Worm (Caenorhabditis elegans) whole organism, young adult: ENCODE results near the gene B0035.3.

Experiments used
- B0336.3 ChIP-seq: fragments of 200-800 bp; sonication (Bioruptor generic); IDR thresholded peaks from 2 replicates; pipeline ENCODE4 v1.3.6; 2022; ENCODE audit warnings: missing genetic modification characterization, missing compliant biosample characterization
- D2030.7 ChIP-seq: fragments of 200-800 bp; sonication (Bioruptor generic); IDR thresholded peaks from 2 replicates; pipeline ENCODE4 v1.3.6; 2022; ENCODE audit warnings: missing genetic modification reagents, missing genetic modification characterization, missing compliant biosample characterization
- F22D6.2 ChIP-seq: sonication (generic microtip); optimal IDR thresholded peaks from 2 replicates; lab custom pipeline; 2016; ENCODE audit warnings: mild to moderate bottlenecking, missing genetic modification characterization, missing compliant biosample characterization
- F57C9.4 ChIP-seq: sonication (generic microtip); optimal IDR thresholded peaks from 2 replicates; lab custom pipeline; 2017; ENCODE audit warnings: mild to moderate bottlenecking, missing genetic modification characterization, missing compliant biosample characterization
- K12H6.12 ChIP-seq: fragments of 200-800 bp; sonication (Bioruptor generic); optimal IDR thresholded peaks from 2 replicates; lab custom pipeline; 2018; ENCODE audit warnings: mild to moderate bottlenecking, missing genetic modification characterization, missing compliant biosample characterization
- Y53F4B.3 ChIP-seq: fragments of 200-800 bp; sonication (Bioruptor generic); IDR thresholded peaks from 2 replicates; pipeline ENCODE4 v1.3.6; 2022; ENCODE audit warnings: missing genetic modification reagents, missing genetic modification characterization, missing compliant biosample characterization
- Y53G8AR.9 ChIP-seq: fragments of 200-800 bp; sonication (Bioruptor generic); conservative IDR thresholded peaks from 2 replicates; pipeline ENCODE4 v1.3.6; 2022; ENCODE audit warnings: missing genetic modification reagents, missing genetic modification characterization, missing compliant biosample characterization
- Y56A3A.18 ChIP-seq: fragments of 200-800 bp; sonication (Bioruptor generic); IDR thresholded peaks from 2 replicates; pipeline ENCODE4 v1.3.6; 2022; ENCODE audit warnings: missing genetic modification reagents, missing genetic modification characterization, missing compliant biosample characterization
- Y67H2A.10 ChIP-seq: fragments of 200-800 bp; sonication (Bioruptor generic); conservative IDR thresholded peaks from 2 replicates; pipeline ENCODE4 v1.3.6; 2022; ENCODE audit warnings: missing genetic modification reagents, missing genetic modification characterization, missing compliant biosample characterization
- ZK185.1 ChIP-seq: sonication (generic microtip); optimal IDR thresholded peaks from 2 replicates; lab custom pipeline; 2016; ENCODE audit warnings: mild to moderate bottlenecking, missing genetic modification characterization, missing compliant biosample characterization; ENCODE audit not compliant: poor library complexity, severe bottlenecking
- athp-1 ChIP-seq: sonication (generic microtip); optimal IDR thresholded peaks from 2 replicates; lab custom pipeline; 2017; ENCODE audit warnings: mild to moderate bottlenecking, missing genetic modification characterization, missing compliant biosample characterization
- attf-5 ChIP-seq: fragments of 200-800 bp; sonication (Bioruptor generic); optimal IDR thresholded peaks from 2 replicates; lab custom pipeline; 2018; ENCODE audit warnings: mild to moderate bottlenecking, missing genetic modification characterization, missing compliant biosample characterization
- attf-6 ChIP-seq: fragments of 200-800 bp; sonication (Bioruptor generic); IDR thresholded peaks from 2 replicates; pipeline ENCODE4 v1.3.6; 2022; ENCODE audit warnings: missing genetic modification reagents, missing genetic modification characterization, missing compliant biosample characterization
- bed-2 ChIP-seq: fragments of 200-800 bp; sonication (Bioruptor generic); IDR thresholded peaks from 2 replicates; pipeline ENCODE4 v1.3.6; 2022; ENCODE audit warnings: missing genetic modification reagents, missing genetic modification characterization, missing compliant biosample characterization
- cebp-1 ChIP-seq, 2 experiments: fragments of 200-800 bp in 1 of 2; sonication (Bioruptor generic) in 1 of 2; sonication (generic microtip) in 1 of 2; IDR thresholded peaks in 1 of 2; optimal IDR thresholded peaks in 1 of 2; 2 replicates each; pipeline versions ENCODE4 v1.3.6 to Lab custom; 2017 to 2022; ENCODE audit warnings: missing compliant biosample characterization in 2 of 2, missing genetic modification characterization in 2 of 2, mild to moderate bottlenecking in 1 of 2, missing genetic modification reagents in 1 of 2, moderate library complexity in 1 of 2
- cebp-2 ChIP-seq: fragments of 200-800 bp; sonication (Bioruptor generic); IDR thresholded peaks from 2 replicates; pipeline ENCODE4 v1.3.6; 2022; ENCODE audit warnings: missing genetic modification characterization, missing compliant biosample characterization
- ceh-27 ChIP-seq: fragments of 200-800 bp; sonication (Bioruptor generic); optimal IDR thresholded peaks from 2 replicates; lab custom pipeline; 2018; ENCODE audit warnings: mild to moderate bottlenecking, missing genetic modification characterization, moderate library complexity, missing compliant biosample characterization
- ceh-79 ChIP-seq: sonication (generic microtip); optimal IDR thresholded peaks from 2 replicates; lab custom pipeline; 2017; ENCODE audit warnings: mild to moderate bottlenecking, missing genetic modification characterization, missing compliant biosample characterization
- ceh-91 ChIP-seq: fragments of 200-800 bp; sonication (Bioruptor generic); IDR thresholded peaks from 2 replicates; pipeline ENCODE4 v1.3.6; 2022; ENCODE audit warnings: missing genetic modification reagents, missing genetic modification characterization, missing compliant biosample characterization
- die-1 ChIP-seq: sonication (generic microtip); optimal IDR thresholded peaks from 2 replicates; lab custom pipeline; 2016; ENCODE audit warnings: missing genotype, mild to moderate bottlenecking, missing genetic modification characterization, missing compliant biosample characterization
- dox-1 ChIP-seq: fragments of 200-800 bp; sonication (Bioruptor generic); IDR thresholded peaks from 2 replicates; pipeline ENCODE4 v1.3.6; 2022; ENCODE audit warnings: missing genetic modification reagents, missing genetic modification characterization, missing compliant biosample characterization
- egrh-3 ChIP-seq: fragments of 200-800 bp; sonication (Bioruptor generic); IDR thresholded peaks from 2 replicates; pipeline ENCODE4 v1.3.6; 2022; ENCODE audit warnings: missing genetic modification reagents, missing genetic modification characterization, missing compliant biosample characterization
- hmg-1.2 ChIP-seq: fragments of 200-800 bp; sonication (Bioruptor generic); IDR thresholded peaks from 2 replicates; pipeline ENCODE4 v1.3.6; 2022; ENCODE audit warnings: missing genetic modification reagents, missing genetic modification characterization, missing compliant biosample characterization
- let-526 ChIP-seq: fragments of 200-800 bp; sonication (Bioruptor generic); IDR thresholded peaks from 2 replicates; pipeline ENCODE4 v1.3.6; 2022; ENCODE audit warnings: missing genetic modification reagents, missing genetic modification characterization, missing compliant biosample characterization
- let-607 ChIP-seq, 2 experiments: fragments of 200-800 bp in 1 of 2; sonication (Bioruptor generic) in 1 of 2; sonication (generic microtip) in 1 of 2; optimal IDR thresholded peaks; 2 replicates each; lab custom pipeline; 2016 to 2018; ENCODE audit warnings: mild to moderate bottlenecking in 2 of 2, missing compliant biosample characterization in 2 of 2, missing genetic modification characterization in 2 of 2, moderate library complexity in 2 of 2, missing genotype in 1 of 2
- lin-35 ChIP-seq, 3 experiments: fragments of 150-350 bp in 2 of 3; sonication (generic microtip) in 1 of 3; optimal IDR thresholded peaks; 2 replicates each; lab custom pipeline; 2014 to 2018; ENCODE audit warnings: missing biosample characterization in 3 of 3, missing genetic modification characterization in 3 of 3, missing genetic modification reagents in 3 of 3
- lin-40 ChIP-seq: sonication (generic microtip); optimal IDR thresholded peaks from 2 replicates; lab custom pipeline; 2016; ENCODE audit warnings: missing genetic modification characterization, mild to moderate bottlenecking, missing compliant biosample characterization, missing genotype, missing genetic modification reagents
- lsl-1 ChIP-seq: fragments of 200-800 bp; sonication (Bioruptor generic); optimal IDR thresholded peaks from 2 replicates; lab custom pipeline; 2018; ENCODE audit warnings: mild to moderate bottlenecking, missing genetic modification characterization, moderate library complexity, missing compliant biosample characterization
- madf-6 ChIP-seq: fragments of 200-800 bp; sonication (Bioruptor generic); IDR thresholded peaks from 2 replicates; pipeline ENCODE4 v1.3.6; 2022; ENCODE audit warnings: missing genetic modification reagents, missing genetic modification characterization, missing compliant biosample characterization
- nfyb-1 ChIP-seq: fragments of 200-800 bp; sonication (Bioruptor generic); IDR thresholded peaks from 2 replicates; pipeline ENCODE4 v1.3.6; 2022; ENCODE audit warnings: missing genetic modification reagents, missing genetic modification characterization, missing compliant biosample characterization
- nhr-80 ChIP-seq: sonication (generic microtip); optimal IDR thresholded peaks from 2 replicates; lab custom pipeline; 2016; ENCODE audit warnings: missing genetic modification characterization, missing compliant biosample characterization
- nhr-90 ChIP-seq: sonication (generic microtip); optimal IDR thresholded peaks from 2 replicates; lab custom pipeline; 2016; ENCODE audit warnings: missing genotype, mild to moderate bottlenecking, missing genetic modification characterization, missing compliant biosample characterization
- rec-8 ChIP-seq, 2 experiments: sonication (generic microtip); optimal IDR thresholded peaks; 2 replicates each; lab custom pipeline; 2016; ENCODE audit warnings: mild to moderate bottlenecking in 2 of 2, missing genetic modification characterization in 2 of 2, missing genetic modification reagents in 2 of 2, missing genotype in 2 of 2, missing biosample characterization in 1 of 2, missing compliant biosample characterization in 1 of 2, moderate library complexity in 1 of 2
- sea-2 ChIP-seq: fragments of 200-800 bp; sonication (Bioruptor generic); IDR thresholded peaks from 2 replicates; pipeline ENCODE4 v1.3.6; 2022; ENCODE audit warnings: missing genetic modification characterization, missing compliant biosample characterization
- snpc-1.3 ChIP-seq: sonication (generic microtip); optimal IDR thresholded peaks from 2 replicates; lab custom pipeline; 2017; ENCODE audit warnings: missing genetic modification characterization, mild to moderate bottlenecking, missing compliant biosample characterization, antibody characterized with exemption, moderate library complexity, missing genotype, missing genetic modification reagents; ENCODE audit not compliant: insufficient read depth
- snpc-3.4 ChIP-seq: sonication (generic microtip); optimal IDR thresholded peaks from 2 replicates; lab custom pipeline; 2017; ENCODE audit warnings: missing genetic modification characterization, mild to moderate bottlenecking, missing compliant biosample characterization, antibody characterized with exemption, moderate library complexity, missing genotype, missing genetic modification reagents
- tbp1 ChIP-seq: fragments of 200-800 bp; sonication (Bioruptor generic); optimal IDR thresholded peaks from 2 replicates; lab custom pipeline; 2018; ENCODE audit warnings: mild to moderate bottlenecking, missing genetic modification characterization, missing compliant biosample characterization
- unc-130 ChIP-seq: sonication (generic microtip); optimal IDR thresholded peaks from 2 replicates; lab custom pipeline; 2016; ENCODE audit warnings: missing genetic modification reagents, missing genetic modification characterization, missing compliant biosample characterization

B0035.3 gene

ce11 chrIV:11314885-11315284 lies at the start of gene B0035.3, which contains the start of the genes B0035.22 and pfd-4:
B0035.3 (minus strand) TSS chrIV:11314998.
B0035.22 (plus strand) TSS chrIV:11315153.
pfd-4 (plus strand) TSS chrIV:11315207.
- TF ChIP-seq let-607 (tag; optimal IDR thresholded peaks at IDR 0.05; lab: Kevin White, UChicago) = peak in 1 of 2 experiments; percentile 52
- no peak for TF ChIP-seq cebp-2 (GFP tag; lab: Robert Waterston, UW)
- TF ChIP-seq Y67H2A.10 (GFP tag; lab: Robert Waterston, UW) = no peak
- TF ChIP-seq dox-1 (GFP tag; lab: Robert Waterston, UW) = peak; percentile 45
- TF ChIP-seq let-526 (GFP tag; lab: Robert Waterston, UW) = 0 out of 2 replicates have a peak, but pooled peaks have one; percentile 52
- peak; percentile 10 for TF ChIP-seq snpc-3.4
- TF ChIP-seq ZK185.1 (tag; lab: Kevin White, UChicago) = peak; percentile 62
- peak; percentile 50 for TF ChIP-seq unc-130
- TF ChIP-seq rec-8 (tag; optimal IDR thresholded peaks at IDR 0.05; lab: Kevin White, UChicago) = peak in 1 of 2 experiments; percentile 2
- no peak for TF ChIP-seq nhr-80 (tag; lab: Kevin White, UChicago)
- peak; percentile 34; the same call in 1 of the 2 replicates for TF ChIP-seq madf-6
- TF ChIP-seq lin-40 (tag; lab: Kevin White, UChicago) = peak; percentile 13
- no peak for TF ChIP-seq F22D6.2 (tag; lab: Kevin White, UChicago)
- peak in 1 of 3 experiments; percentile 15 for TF ChIP-seq lin-35 (GFP tag; optimal IDR thresholded peaks at IDR 0.05; lab: Kevin White, UChicago)
- no peak for TF ChIP-seq D2030.7 (GFP tag; lab: Robert Waterston, UW)
- TF ChIP-seq ceh-27 = peak; percentile 35
- TF ChIP-seq, all 124 proteins: peak for 11

ce11 chrIV:11363806-11364562 lies 49.2 kb upstream of the B0035.3 start:
- no peak for TF ChIP-seq egrh-3 (GFP tag; lab: Robert Waterston, UW)
- TF ChIP-seq bed-2 (GFP tag; lab: Robert Waterston, UW) = no peak
- TF ChIP-seq lsl-1 (GFP tag; lab: Kevin White, UChicago) = no peak
- TF ChIP-seq hmg-1.2 = peak; percentile 87
- TF ChIP-seq Y53F4B.3 (GFP tag; lab: Robert Waterston, UW) = no peak
- TF ChIP-seq nhr-80 (tag; lab: Kevin White, UChicago) = peak; percentile 45
- peak; percentile 90 for TF ChIP-seq cebp-1 (GFP tag; IDR thresholded peaks at IDR 0.05; lab: Robert Waterston, UW)
- peak; percentile 96 for TF ChIP-seq cebp-1 (tag; optimal IDR thresholded peaks at IDR 0.05; lab: Kevin White, UChicago)
- no peak for TF ChIP-seq nhr-90 (tag; lab: Kevin White, UChicago)
- no peak for TF ChIP-seq Y56A3A.18
- no peak for TF ChIP-seq sea-2
- no peak for TF ChIP-seq athp-1
- TF ChIP-seq attf-5 = peak; percentile 28
- TF ChIP-seq, all 124 proteins: peak for 4

ce11 chrIV:11361409-11361808 lies 46.6 kb upstream of the B0035.3 start, which contains the start of gene T01G1.4:
T01G1.4 (minus strand) TSS chrIV:11361509.
- TF ChIP-seq lin-40 (tag; lab: Kevin White, UChicago) (no peak), tbp1 (no peak), snpc-3.4 (no peak), egrh-3 (GFP tag; lab: Robert Waterston, UW) (no peak), snpc-1.3 (tag; lab: Kevin White, UChicago) (no peak), K12H6.12 (no peak), dox-1 (GFP tag; lab: Robert Waterston, UW) (no peak), die-1 (no peak), B0336.3 (GFP tag; lab: Robert Waterston, UW) (no peak), ceh-91 (no peak), nfyb-1 (GFP tag; lab: Robert Waterston, UW) (no peak), attf-6 (GFP tag; lab: Robert Waterston, UW) (no peak), ceh-79 (no peak), Y53G8AR.9 (GFP tag; lab: Robert Waterston, UW) (no peak), F57C9.4 (tag; lab: Kevin White, UChicago) (no peak)
